Fruit fly (Drosophila melanogaster) whole organism, pupa: ENCODE measurements around the gene CG7432.

ENCODE experiments used
- CG10348 ChIP-seq: fragments of 200-800 bp; sonication (Bioruptor generic); IDR thresholded peaks from 2 replicates; pipeline ENCODE4 v1.3.6; 2022; ENCODE audit warnings: missing biosample characterization, missing genetic modification characterization
- CG12605 ChIP-seq: fragments of 200-800 bp; sonication (Bioruptor generic); IDR thresholded peaks from 2 replicates; pipeline ENCODE4 v1.3.6; 2022; ENCODE audit warnings: missing biosample characterization, missing genetic modification characterization
- CG13204 ChIP-seq: fragments of 200-800 bp; sonication (Bioruptor generic); optimal IDR thresholded peaks from 2 replicates; lab custom pipeline; 2018; ENCODE audit warnings: missing biosample characterization, mild to moderate bottlenecking, missing genetic modification characterization, moderate library complexity
- CG14655 ChIP-seq: fragments of 200-800 bp; sonication (Bioruptor generic); optimal IDR thresholded peaks from 3 replicates; lab custom pipeline; 2017; ENCODE audit warnings: mild to moderate bottlenecking, missing biosample characterization, missing genetic modification reagents, missing genetic modification characterization
- CG15710 ChIP-seq: fragments of 200-800 bp; sonication (Bioruptor generic); optimal IDR thresholded peaks from 2 replicates; lab custom pipeline; 2018; ENCODE audit warnings: missing biosample characterization, mild to moderate bottlenecking, missing genetic modification characterization, moderate library complexity
- CG17806 ChIP-seq: fragments of 200-800 bp; sonication (Bioruptor generic); optimal IDR thresholded peaks from 2 replicates; lab custom pipeline; 2018; ENCODE audit warnings: missing biosample characterization, mild to moderate bottlenecking, missing genetic modification characterization, moderate library complexity
- CG32121 ChIP-seq: fragments of 200-800 bp; sonication (Bioruptor generic); IDR thresholded peaks from 2 replicates; pipeline ENCODE4 v1.3.6; 2022; ENCODE audit warnings: missing biosample characterization, missing genetic modification characterization
- CG34367 ChIP-seq: fragments of 200-800 bp; sonication (Bioruptor generic); optimal IDR thresholded peaks from 2 replicates; lab custom pipeline; 2018; ENCODE audit warnings: missing biosample characterization, mild to moderate bottlenecking, missing genetic modification characterization
- CG4496 ChIP-seq: fragments of 200-800 bp; sonication (Bioruptor generic); IDR thresholded peaks from 3 replicates; pipeline ENCODE4 v1.3.6; 2022; ENCODE audit warnings: missing biosample characterization, missing genetic modification characterization
- CG8159 ChIP-seq: fragments of 200-800 bp; sonication (Bioruptor generic); optimal IDR thresholded peaks from 3 replicates; lab custom pipeline; 2018; ENCODE audit warnings: missing biosample characterization, mild to moderate bottlenecking, missing genetic modification characterization, moderate library complexity
- CG8301 ChIP-seq: fragments of 200-800 bp; sonication (Bioruptor generic); optimal IDR thresholded peaks from 2 replicates; lab custom pipeline; 2018; ENCODE audit warnings: missing biosample characterization, mild to moderate bottlenecking, missing genetic modification characterization
- CG9948 ChIP-seq: fragments of 200-800 bp; sonication (Bioruptor generic); optimal IDR thresholded peaks from 2 replicates; lab custom pipeline; 2018; ENCODE audit warnings: missing biosample characterization, mild to moderate bottlenecking, missing genetic modification characterization, moderate library complexity
- D1 ChIP-seq: fragments of 200-800 bp; sonication (Bioruptor generic); optimal IDR thresholded peaks from 2 replicates; lab custom pipeline; 2018; ENCODE audit warnings: missing biosample characterization, mild to moderate bottlenecking, missing genetic modification characterization, moderate library complexity
- EcR ChIP-seq: fragments of 200-800 bp; sonication (Bioruptor generic); optimal IDR thresholded peaks from 3 replicates; lab custom pipeline; 2019; ENCODE audit warnings: missing biosample characterization, missing genetic modification characterization, mild to moderate bottlenecking, moderate library complexity, missing genetic modification reagents
- Ets98B ChIP-seq: fragments of 200-800 bp; sonication (Bioruptor generic); IDR thresholded peaks from 2 replicates; pipeline ENCODE4 v1.3.6; 2022; ENCODE audit warnings: missing biosample characterization, missing genetic modification characterization
- Pif1A ChIP-seq: fragments of 200-800 bp; sonication (Bioruptor generic); optimal IDR thresholded peaks from 3 replicates; lab custom pipeline; 2016; ENCODE audit warnings: missing biosample characterization, missing genetic modification characterization
- Pif1B ChIP-seq: fragments of 200-800 bp; sonication (Bioruptor generic); optimal IDR thresholded peaks from 3 replicates; lab custom pipeline; 2016; ENCODE audit warnings: missing biosample characterization, missing genetic modification characterization
- Snoo ChIP-seq: fragments of 200-800 bp; sonication (Bioruptor generic); optimal IDR thresholded peaks from 3 replicates; lab custom pipeline; 2017; ENCODE audit warnings: missing biosample characterization, mild to moderate bottlenecking, missing genetic modification characterization, inconsistent platforms
- fd96Ca ChIP-seq: fragments of 200-800 bp; sonication (Bioruptor generic); IDR thresholded peaks from 3 replicates; pipeline ENCODE4 v1.3.6; 2022; ENCODE audit warnings: missing biosample characterization, missing genetic modification characterization
- gl ChIP-seq: fragments of 200-800 bp; sonication (Bioruptor generic); optimal IDR thresholded peaks from 2 replicates; lab custom pipeline; 2018; ENCODE audit warnings: missing biosample characterization, mild to moderate bottlenecking, missing genetic modification characterization
- rn ChIP-seq: fragments of 200-800 bp; sonication (Bioruptor generic); IDR thresholded peaks from 2 replicates; pipeline ENCODE4 v1.3.6; 2022; ENCODE audit warnings: missing biosample characterization, missing genetic modification characterization

Gene CG7432

DNA sequence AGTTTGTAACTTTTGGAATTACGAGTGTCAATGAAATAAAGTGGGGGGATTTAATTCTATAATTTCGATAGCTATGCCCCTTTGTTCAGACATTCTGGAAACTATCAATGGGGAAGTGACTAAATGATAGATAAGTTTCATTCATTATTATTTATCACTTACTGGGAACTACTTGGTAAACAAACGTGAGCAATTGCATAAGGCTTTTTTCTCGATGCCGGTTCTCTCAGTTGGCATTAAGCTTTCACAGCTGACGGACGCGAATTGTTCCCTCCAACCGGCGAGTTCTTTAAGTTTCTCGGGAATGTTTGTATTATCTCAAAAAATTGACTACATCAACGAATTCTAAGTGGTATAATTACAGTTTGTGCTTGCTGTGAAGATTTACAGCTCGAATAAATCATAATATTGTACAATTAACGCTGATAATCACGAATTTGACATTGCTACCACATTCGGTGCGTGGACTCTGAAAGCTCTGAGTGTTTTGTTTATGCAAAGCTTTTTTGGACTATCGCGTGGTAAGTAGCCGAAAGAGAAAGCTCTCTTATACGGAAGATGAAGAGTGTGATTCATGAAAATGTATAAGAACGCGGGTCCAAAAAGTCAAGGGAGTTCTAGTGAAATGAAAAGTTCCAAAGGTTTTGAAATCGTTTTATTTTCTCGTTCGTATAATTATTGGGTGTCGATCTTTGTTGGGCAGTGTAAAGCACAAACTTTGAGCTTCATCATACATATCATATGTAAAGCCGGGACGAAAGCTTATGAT is 6.6 kb downstream of the CG7432 start, which contains the start of gene Naam:
Gene Naam, plus strand, starts transcription at position 228 of the 769 bp plus-strand sequence.
- TF ChIP-seq Pif1A (GFP tag; lab: Kevin White, UChicago) (peak; percentile 73), CG10348 (GFP tag; lab: Robert Waterston, UW) (no peak), Snoo (tag; lab: Kevin White, UChicago) (peak; percentile 68), CG15710 (tag; lab: Kevin White, UChicago) (no peak), CG14655 (GFP tag; lab: Kevin White, UChicago) (peak; percentile 62), EcR (GFP tag; lab: Kevin White, UChicago) (no peak), gl (tag; lab: Kevin White, UChicago) (peak; percentile 19), CG34367 (tag; lab: Kevin White, UChicago) (peak; percentile 29), CG8159 (tag; lab: Kevin White, UChicago) (peak; percentile 60), CG17806 (tag; lab: Kevin White, UChicago) (peak; percentile 62), fd96Ca (GFP tag; lab: Robert Waterston, UW) (peak; percentile 83), CG12605 (peak; percentile 51), Ets98B (peak; percentile 90), Pif1B (GFP tag; lab: Kevin White, UChicago) (peak; percentile 74), CG32121 (GFP tag; lab: Robert Waterston, UW) (peak; percentile 78), CG4496 (GFP tag; lab: Robert Waterston, UW) (peak; percentile 90), CG9948 (tag; lab: Kevin White, UChicago) (peak; percentile 57), rn (GFP tag; lab: Robert Waterston, UW) (peak; percentile 41; the same call in 1 of the 2 replicates), D1 (tag; lab: Kevin White, UChicago) (no peak), CG8301 (peak; percentile 68), CG13204 (GFP tag; lab: Kevin White, UChicago) (no peak)

DNA sequence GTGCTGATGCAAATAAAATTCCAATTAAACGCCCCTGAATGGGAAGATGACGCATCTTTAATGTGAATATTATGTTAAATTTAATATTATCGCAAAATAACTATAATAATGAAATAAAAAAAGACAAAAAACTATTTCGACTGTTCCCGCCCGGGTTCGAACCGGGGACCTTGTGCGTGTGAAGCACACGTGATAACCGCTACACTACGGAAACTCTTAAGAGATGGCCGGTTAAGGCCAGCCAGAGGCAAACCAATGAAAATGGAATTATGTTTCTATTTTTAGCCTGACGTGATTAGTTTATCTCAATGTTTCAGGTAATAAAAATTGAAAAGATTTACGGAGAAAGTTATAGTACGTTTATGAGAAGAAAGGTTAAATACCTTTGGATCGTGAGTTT is 7.3 kb downstream of the CG7432 start:
- TF ChIP-seq Ets98B (no peak), D1 (tag; lab: Kevin White, UChicago) (no peak), Pif1A (GFP tag; lab: Kevin White, UChicago) (no peak), CG34367 (tag; lab: Kevin White, UChicago) (no peak), Snoo (tag; lab: Kevin White, UChicago) (no peak), gl (tag; lab: Kevin White, UChicago) (no peak), CG9948 (tag; lab: Kevin White, UChicago) (no peak), EcR (GFP tag; lab: Kevin White, UChicago) (no peak), CG15710 (tag; lab: Kevin White, UChicago) (no peak), CG8301 (no peak), CG4496 (GFP tag; lab: Robert Waterston, UW) (no peak), CG12605 (no peak), CG8159 (tag; lab: Kevin White, UChicago) (no peak), CG13204 (GFP tag; lab: Kevin White, UChicago) (no peak)

DNA sequence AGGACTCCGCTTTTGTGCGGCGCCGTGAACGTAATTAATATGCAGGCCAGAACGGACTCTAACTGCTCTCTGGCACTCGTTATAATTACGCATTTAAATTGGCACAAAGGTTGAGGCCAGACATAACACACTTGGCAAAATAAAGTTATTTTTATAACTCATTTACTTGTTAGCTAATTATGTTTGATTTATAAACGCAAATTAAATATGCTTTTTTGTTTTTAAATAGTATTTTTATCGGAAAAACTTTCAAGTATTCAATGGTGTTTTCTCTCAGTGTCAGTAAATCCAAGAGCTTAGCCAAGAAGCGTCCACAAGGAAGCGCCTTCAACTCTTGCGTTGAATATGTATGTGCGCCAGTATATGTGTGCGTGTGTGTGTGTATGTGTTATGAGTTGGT is 8.1 kb downstream of the CG7432 start:
- TF ChIP-seq CG8159 (tag; lab: Kevin White, UChicago) (peak; percentile 29), CG17806 (tag; lab: Kevin White, UChicago) (no peak), CG9948 (tag; lab: Kevin White, UChicago) (no peak), gl (tag; lab: Kevin White, UChicago) (no peak), rn (GFP tag; lab: Robert Waterston, UW) (no peak), Snoo (tag; lab: Kevin White, UChicago) (no peak), CG15710 (tag; lab: Kevin White, UChicago) (peak; percentile 20), Pif1A (GFP tag; lab: Kevin White, UChicago) (peak; percentile 24), Ets98B (no peak), CG34367 (tag; lab: Kevin White, UChicago) (no peak)

DNA sequence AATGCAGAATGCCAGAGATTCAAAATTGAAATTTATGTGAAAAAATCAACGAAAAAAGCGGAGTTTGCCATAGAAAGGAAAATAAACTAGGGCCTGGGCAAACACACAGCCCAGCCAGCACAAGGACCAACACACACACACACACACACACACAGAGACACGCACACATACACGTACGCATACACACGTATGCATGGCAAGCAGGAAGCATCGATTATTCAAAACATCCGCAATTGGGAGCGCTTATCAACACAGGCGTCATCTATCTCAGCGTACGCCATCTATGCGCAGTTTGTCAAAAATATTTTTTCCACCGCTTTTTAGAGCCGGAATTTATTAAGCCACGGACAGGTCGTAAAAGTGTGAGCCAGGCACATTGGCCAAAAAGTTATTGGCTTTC is 15.0 kb downstream of the CG7432 start:
- TF ChIP-seq gl (tag; lab: Kevin White, UChicago) (no peak), D1 (tag; lab: Kevin White, UChicago) (no peak), Snoo (tag; lab: Kevin White, UChicago) (no peak)

DNA sequence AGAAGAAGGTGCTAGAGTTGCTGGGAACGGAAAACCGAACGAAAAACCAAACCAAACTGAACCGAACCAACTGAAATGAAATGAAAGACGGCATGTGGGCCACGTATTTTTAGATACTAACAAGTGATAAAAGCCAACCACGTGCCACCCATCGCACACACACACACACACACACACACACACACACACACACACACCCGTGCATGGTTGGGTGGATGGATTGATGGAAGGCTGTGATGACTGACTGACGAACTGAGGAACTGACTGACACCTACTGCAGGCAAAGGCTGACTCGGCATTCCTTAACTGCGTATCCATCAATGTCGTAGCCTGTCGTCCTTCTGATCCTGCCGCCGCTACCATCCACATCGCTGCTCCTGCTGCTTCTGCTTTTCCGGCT is 17.6 kb downstream of the CG7432 start:
- TF ChIP-seq CG13204 (GFP tag; lab: Kevin White, UChicago), result no peak
- no peak for TF ChIP-seq CG17806 (tag; lab: Kevin White, UChicago)
- no peak for TF ChIP-seq CG8159 (tag; lab: Kevin White, UChicago)
- no peak for TF ChIP-seq Ets98B
- no peak for TF ChIP-seq CG9948 (tag; lab: Kevin White, UChicago)
- TF ChIP-seq CG8301, result no peak
- TF ChIP-seq Pif1A (GFP tag; lab: Kevin White, UChicago), result no peak
- no peak for TF ChIP-seq D1 (tag; lab: Kevin White, UChicago)
- no peak for TF ChIP-seq Snoo (tag; lab: Kevin White, UChicago)
- TF ChIP-seq fd96Ca (GFP tag; lab: Robert Waterston, UW), result no peak
- no peak for TF ChIP-seq CG32121 (GFP tag; lab: Robert Waterston, UW)
- no peak for TF ChIP-seq CG34367 (tag; lab: Kevin White, UChicago)
- TF ChIP-seq gl (tag; lab: Kevin White, UChicago), result no peak
- TF ChIP-seq CG14655 (GFP tag; lab: Kevin White, UChicago), result no peak
- TF ChIP-seq CG12605, result no peak
- TF ChIP-seq EcR (GFP tag; lab: Kevin White, UChicago), result no peak
- no peak for TF ChIP-seq Pif1B (GFP tag; lab: Kevin White, UChicago)
- no peak for TF ChIP-seq CG4496 (GFP tag; lab: Robert Waterston, UW)
- no peak for TF ChIP-seq rn (GFP tag; lab: Robert Waterston, UW)
- TF ChIP-seq CG15710 (tag; lab: Kevin White, UChicago), result no peak
